Worm (Caenorhabditis elegans): ENCODE results near the gene mpz-4.

The mpz-4 gene

DNA sequence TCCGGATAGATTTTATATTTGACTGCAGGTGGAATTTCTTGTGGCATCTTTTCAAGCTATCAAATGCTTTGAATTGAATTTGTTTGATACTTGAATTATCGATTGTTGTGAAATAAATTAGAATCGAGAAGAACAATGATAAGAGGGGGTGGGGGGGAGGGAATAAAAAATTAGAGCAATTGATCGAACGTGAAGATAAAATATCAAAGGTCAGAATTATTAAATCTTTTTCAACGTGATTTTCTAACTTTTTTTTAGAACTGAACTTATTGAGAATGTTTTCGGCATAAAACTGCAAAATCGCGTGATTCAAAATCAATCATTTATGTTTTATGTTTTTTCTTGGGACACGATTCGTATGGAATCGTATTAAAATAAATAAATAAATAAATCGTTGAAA is at the start of gene mpz-4:
Gene mpz-4, minus strand, starts transcription at position 101 of the 400 bp plus-strand sequence.
- TF ChIP-seq him-1 (tag; optimal IDR thresholded peaks at IDR 0.05) (no peak), W03F9.2 (tag; optimal IDR thresholded peaks at IDR 0.05) (no peak), dao-5 (tag; optimal IDR thresholded peaks at IDR 0.05) (no peak)

DNA sequence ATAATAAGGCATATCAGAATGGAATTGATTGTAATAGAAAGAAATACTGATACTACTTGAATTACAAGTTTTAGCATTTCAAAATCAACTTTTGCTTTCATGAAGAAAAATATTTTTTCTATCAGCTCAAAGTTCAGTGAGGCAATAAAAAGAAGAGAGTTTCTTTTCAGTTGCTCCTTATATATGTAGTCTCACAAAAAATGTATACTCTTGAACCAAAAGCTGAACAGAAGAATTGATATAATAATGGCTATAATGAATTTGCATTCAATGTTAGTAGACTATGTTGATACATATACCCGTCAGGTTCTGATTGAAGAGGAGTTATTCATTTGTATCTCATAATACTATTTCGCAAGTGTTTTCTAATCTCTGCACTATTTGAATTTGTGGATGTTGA is 47.5 kb upstream of the mpz-4 start, which contains the start of gene str-174:
Gene str-174, minus strand, starts transcription at position 101 of the 400 bp plus-strand sequence.
- TF ChIP-seq W03F9.2 (tag; optimal IDR thresholded peaks at IDR 0.05), result no peak
- TF ChIP-seq dao-5 (tag; optimal IDR thresholded peaks at IDR 0.05), result no peak
- no peak for TF ChIP-seq him-1 (tag; optimal IDR thresholded peaks at IDR 0.05)

DNA sequence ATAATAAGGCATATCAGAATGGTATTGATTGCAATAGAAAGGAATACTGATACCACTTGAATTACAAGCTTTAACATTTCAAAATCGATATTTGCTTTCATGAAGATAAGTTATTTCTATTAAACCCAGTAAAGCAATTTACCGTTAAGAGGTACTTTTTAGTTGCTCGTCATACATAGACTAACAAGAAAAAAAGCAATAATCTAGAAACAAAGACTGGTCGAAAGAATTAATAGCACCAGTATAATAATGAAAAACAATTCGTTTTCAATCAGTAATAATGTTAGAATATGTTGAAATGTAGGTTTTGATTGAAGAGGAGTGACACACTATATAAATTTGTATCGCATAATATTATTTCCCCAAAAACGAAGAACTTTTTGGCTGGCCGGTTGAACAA is 43.4 kb upstream of the mpz-4 start, which contains the start of gene str-175:
Gene str-175, minus strand, starts transcription at position 101 of the 400 bp plus-strand sequence.
- no peak for TF ChIP-seq W03F9.2 (tag; optimal IDR thresholded peaks at IDR 0.05)
- TF ChIP-seq dao-5 (tag; optimal IDR thresholded peaks at IDR 0.05), result no peak
- no peak for TF ChIP-seq him-1 (tag; optimal IDR thresholded peaks at IDR 0.05)

DNA sequence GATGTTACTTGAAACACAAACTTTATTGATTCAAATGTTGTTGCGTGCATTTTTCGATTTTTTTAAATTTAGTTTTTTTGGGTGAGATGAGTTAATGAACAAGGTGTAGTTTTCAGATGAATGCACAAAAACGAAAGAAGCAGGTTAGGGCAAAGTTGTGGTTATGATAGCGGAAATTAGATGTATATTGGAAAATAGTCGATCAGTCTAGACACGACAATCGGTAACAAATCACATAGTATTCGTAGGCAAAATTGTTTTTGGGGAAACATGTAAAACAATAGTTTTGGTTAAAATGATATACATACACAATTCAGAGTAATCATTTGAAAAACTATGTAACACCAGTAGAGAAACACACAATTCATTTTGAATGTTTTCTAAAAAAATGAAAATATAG is 40.5 kb upstream of the mpz-4 start, which contains the start of gene str-172:
Gene str-172, minus strand, starts transcription at position 101 of the 400 bp plus-strand sequence.
- TF ChIP-seq W03F9.2 (tag; optimal IDR thresholded peaks at IDR 0.05), result no peak
- no peak for TF ChIP-seq dao-5 (tag; optimal IDR thresholded peaks at IDR 0.05)
- TF ChIP-seq him-1 (tag; optimal IDR thresholded peaks at IDR 0.05), result no peak

DNA sequence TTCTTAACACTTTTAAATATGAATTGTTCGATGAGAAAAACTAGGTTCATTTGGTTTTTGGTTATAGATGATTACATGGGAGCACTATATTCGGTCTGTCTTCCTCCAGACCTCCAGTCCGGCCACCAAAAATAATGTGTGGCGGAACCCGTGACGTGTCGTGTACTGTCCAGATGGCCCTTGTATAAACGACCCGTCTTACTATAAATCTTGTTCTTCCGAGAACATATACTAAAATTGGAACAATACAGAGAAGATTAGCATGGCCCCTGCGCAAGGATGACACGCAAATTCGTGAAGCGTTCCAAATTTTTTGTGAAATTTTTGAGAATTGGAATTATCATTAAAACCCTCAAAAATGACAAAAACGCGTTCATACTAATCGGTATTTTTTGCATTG is 39.5 kb upstream of the mpz-4 start:
- no peak for TF ChIP-seq him-1 (tag; optimal IDR thresholded peaks at IDR 0.05)
- no peak for TF ChIP-seq dao-5 (tag; optimal IDR thresholded peaks at IDR 0.05)
- no peak for TF ChIP-seq W03F9.2 (tag; optimal IDR thresholded peaks at IDR 0.05)

DNA sequence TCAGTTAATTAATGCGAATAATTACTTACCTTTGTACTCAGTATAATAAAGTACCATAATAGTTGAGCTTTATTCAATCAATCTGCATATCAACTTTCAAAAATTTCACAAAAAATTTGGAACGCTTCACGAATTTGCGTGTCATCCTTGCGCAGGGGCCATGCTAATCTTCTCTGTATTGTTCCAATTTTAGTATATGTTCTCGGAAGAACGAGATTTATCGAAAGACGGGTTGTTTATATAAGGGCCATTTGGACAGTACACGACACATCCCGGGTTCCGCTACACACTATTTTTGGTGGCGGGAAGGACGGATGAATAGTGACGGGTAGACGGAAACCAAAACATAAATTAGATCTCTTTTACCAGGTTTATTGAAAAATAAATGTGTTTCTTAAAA is 37.4 kb upstream of the mpz-4 start:
- no peak for TF ChIP-seq him-1 (tag; optimal IDR thresholded peaks at IDR 0.05)
- no peak for TF ChIP-seq W03F9.2 (tag; optimal IDR thresholded peaks at IDR 0.05)
- no peak for TF ChIP-seq dao-5 (tag; optimal IDR thresholded peaks at IDR 0.05)

DNA sequence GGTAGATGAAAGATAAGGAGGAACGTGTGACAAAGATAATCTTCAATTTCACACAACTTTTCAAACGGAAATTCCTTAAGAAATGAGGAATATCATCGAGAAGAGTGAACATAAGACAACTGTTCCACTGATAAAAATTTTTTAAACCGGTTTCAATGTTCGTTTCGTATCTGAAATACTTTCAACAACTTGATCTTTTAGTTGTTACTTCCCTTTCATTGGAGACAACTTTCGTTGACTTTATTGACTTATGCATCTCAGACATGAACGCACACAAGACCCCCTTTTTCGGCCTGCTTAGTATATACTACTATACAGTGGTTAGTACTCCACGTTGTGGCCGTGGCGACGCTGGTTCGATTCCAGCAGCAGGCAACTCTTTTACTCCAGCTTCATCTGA is 34.3 kb upstream of the mpz-4 start, which contains the start of the genes Y17G9A.4 and str-173:
Gene Y17G9A.4, minus strand, starts transcription at position 101 of the 400 bp plus-strand sequence.
Gene str-173, plus strand, starts transcription at position 325 of the 400 bp plus-strand sequence.
- TF ChIP-seq him-1 (tag; optimal IDR thresholded peaks at IDR 0.05) (no peak), W03F9.2 (tag; optimal IDR thresholded peaks at IDR 0.05) (no peak), dao-5 (tag; optimal IDR thresholded peaks at IDR 0.05) (no peak)

DNA sequence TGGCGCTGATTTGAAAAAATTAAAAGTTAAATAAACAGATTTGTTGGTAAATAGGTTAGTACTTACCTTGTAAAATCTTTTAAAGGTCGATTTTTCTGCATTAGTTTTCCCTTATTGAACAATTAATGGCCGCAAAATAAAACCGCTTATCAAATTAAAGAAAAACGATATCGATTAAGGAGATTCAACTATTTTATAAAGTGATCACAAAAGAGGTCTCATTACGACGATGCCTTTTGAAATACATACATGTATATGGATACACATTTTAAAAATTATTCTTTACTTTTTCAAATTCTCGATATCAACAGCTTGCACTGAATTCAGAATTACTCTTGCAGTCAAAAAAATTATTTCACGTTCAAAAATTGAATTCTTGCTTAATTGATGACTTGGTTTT is 31.5 kb upstream of the mpz-4 start, which contains the start of gene Y17G9A.3:
Gene Y17G9A.3, minus strand, starts transcription at position 101 of the 400 bp plus-strand sequence.
- TF ChIP-seq W03F9.2 (tag; optimal IDR thresholded peaks at IDR 0.05) (no peak), him-1 (tag; optimal IDR thresholded peaks at IDR 0.05) (no peak), dao-5 (tag; optimal IDR thresholded peaks at IDR 0.05) (no peak)

DNA sequence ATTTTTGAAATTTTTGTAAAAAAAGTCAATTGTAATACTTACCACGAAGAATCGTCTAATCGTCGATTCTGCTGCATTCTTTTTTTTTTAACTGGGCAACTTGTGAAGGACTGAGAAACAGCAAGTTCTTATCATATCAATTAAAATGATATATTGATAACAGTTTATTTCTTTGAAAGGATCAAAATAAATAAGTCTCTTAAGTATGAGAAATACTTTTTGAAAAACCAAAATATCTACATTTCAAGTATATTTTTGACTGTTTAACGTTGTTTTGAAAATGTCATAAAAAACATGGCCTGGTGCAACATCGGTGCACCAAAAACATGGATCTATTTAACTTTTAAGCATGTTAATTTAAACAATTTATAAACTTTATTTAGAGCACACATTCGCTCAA is 29.1 kb upstream of the mpz-4 start, which contains the start of gene Y17G9A.2:
Gene Y17G9A.2, minus strand, starts transcription at position 101 of the 400 bp plus-strand sequence.
- no peak for TF ChIP-seq W03F9.2 (tag; optimal IDR thresholded peaks at IDR 0.05)

DNA sequence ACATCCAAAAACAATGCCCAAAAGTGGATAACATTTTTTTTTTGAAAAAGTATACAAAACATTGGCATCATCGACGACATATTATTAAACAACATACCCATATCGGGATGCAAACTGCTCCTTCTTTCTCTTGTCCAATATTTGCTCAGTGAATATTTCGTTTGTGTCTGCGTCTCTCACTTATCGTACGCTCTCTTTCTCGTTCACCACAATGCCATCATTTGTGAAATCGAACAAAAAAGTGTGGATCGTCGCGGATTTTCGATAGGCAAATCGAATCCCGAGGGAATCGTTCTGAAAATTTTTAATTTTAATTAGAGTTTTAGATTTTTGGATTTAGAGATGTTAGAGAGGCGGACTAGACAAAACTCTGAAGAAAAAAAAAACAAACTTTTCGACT is 19.7 kb upstream of the mpz-4 start, which contains the start of gene tat-2:
Gene tat-2, minus strand, starts transcription at position 101 of the 400 bp plus-strand sequence.
- no peak for TF ChIP-seq him-1 (tag; optimal IDR thresholded peaks at IDR 0.05)
- TF ChIP-seq W03F9.2 (tag; optimal IDR thresholded peaks at IDR 0.05), result no peak
- TF ChIP-seq dao-5 (tag; optimal IDR thresholded peaks at IDR 0.05), result no peak

DNA sequence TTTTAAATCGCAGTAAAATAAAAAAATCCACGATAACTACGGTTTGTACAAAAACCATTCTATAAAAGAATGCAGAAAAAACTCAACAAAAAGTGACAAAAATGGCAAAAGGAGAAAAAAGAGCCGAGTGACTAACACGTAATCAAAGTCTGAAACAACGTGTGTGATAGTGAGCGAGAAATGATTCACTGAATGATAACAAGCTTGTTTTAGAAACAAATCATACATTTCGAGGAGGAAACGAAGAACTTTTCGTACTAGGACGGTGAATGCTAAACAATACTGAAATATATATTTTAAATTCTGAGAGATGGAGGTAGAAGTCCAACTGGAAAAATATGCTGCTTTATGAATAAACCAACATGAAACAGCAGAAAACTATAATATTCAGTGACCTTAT is 14.9 kb upstream of the mpz-4 start:
- no peak for TF ChIP-seq him-1 (tag; optimal IDR thresholded peaks at IDR 0.05)
- no peak for TF ChIP-seq W03F9.2 (tag; optimal IDR thresholded peaks at IDR 0.05)
- TF ChIP-seq dao-5 (tag; optimal IDR thresholded peaks at IDR 0.05), result no peak

DNA sequence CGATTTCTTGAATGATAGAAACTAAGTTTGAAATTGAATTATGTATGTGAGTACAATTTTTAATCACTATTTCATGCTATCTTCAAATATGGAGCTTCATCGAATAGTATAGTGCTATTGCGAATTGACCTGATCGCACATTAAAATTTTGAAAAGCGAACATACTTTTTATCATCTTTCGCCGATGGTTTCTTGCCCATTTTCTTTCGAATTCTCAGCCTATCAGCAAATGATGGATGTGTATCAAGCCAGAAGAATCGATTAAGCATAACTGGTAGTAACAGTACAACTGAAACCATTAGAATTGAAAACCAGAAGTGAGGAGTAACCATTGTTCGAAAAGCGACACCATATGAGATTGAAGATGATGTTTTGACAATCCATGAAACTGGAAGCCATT is 2.5 kb upstream of the mpz-4 start:
- no peak for TF ChIP-seq W03F9.2 (tag; optimal IDR thresholded peaks at IDR 0.05)
- no peak for TF ChIP-seq him-1 (tag; optimal IDR thresholded peaks at IDR 0.05)
- no peak for TF ChIP-seq dao-5 (tag; optimal IDR thresholded peaks at IDR 0.05)

DNA sequence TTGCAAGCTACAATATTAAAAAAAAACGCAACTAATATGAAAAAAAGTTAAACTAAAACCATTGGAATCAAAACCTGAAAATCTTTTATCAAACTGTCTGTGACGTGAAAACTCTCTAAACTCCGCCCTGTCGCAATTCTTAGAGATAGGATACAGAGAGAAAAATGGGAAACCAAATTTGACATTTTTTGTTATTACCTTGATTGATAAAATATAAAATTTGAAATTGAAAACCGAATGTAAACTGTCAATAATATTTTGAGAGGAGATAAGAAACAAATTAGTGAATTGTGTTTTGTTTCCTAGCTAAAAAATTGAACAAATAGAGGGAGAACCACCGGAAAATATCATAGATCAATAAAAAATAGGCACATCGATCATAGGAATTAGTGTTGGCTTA is 5.3 kb downstream of the mpz-4 start:
- TF ChIP-seq W03F9.2 (tag; optimal IDR thresholded peaks at IDR 0.05), result no peak
- no peak for TF ChIP-seq him-1 (tag; optimal IDR thresholded peaks at IDR 0.05)
- no peak for TF ChIP-seq dao-5 (tag; optimal IDR thresholded peaks at IDR 0.05)

DNA sequence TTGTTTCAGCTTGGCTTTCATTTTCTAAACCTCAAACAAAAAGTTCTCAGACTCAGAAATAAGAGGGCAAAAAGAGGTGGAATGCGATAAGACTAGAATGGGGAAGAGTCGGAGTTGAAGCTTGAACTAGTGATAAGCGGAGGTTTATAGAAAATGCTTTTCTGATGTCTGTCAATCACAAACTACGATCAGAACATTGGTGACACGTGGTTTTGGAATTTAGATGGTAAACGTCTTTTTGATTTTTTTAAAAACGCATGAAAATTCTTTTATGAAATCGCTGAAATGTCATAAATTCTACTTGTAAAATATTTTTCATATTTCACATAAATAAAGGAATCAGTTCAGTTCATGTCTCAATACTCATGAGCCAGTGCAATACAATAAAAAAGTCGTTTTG is 6.1 kb downstream of the mpz-4 start, which contains the start of gene H06H21.8:
Gene H06H21.8, minus strand, starts transcription at position 78 of the 400 bp plus-strand sequence.
- TF ChIP-seq him-1 (tag; optimal IDR thresholded peaks at IDR 0.05) (no peak), dao-5 (tag; optimal IDR thresholded peaks at IDR 0.05) (no peak)

DNA sequence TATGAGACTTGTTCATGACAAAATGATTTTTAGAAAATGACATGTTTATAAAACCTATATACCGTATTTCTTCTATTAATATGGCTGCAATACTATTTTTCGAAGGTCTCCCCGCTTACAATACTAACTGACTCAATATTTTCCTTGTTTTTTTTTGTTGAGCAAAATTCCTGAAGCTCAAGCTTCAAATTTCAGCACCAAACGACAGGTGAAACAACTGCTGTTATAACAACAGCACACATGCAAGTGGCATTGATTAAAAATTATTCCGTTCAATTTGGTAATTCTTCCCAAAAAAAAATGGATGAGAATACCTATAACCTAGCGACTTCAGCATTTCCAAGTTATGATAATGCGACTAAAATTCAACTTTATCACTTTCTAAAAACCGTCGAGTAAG is 12.9 kb downstream of the mpz-4 start, which contains the start of gene srw-94:
Gene srw-94, plus strand, starts transcription at position 301 of the 400 bp plus-strand sequence.
- TF ChIP-seq W03F9.2 (tag; optimal IDR thresholded peaks at IDR 0.05) (no peak), dao-5 (tag; optimal IDR thresholded peaks at IDR 0.05) (no peak), him-1 (tag; optimal IDR thresholded peaks at IDR 0.05) (no peak)

All from whole organism, L4/young adult.